Worm (Caenorhabditis elegans) whole organism, L2 larva: ENCODE results near the gene sre-14.

Source experiments
- mdl-1 ChIP-seq, 2 experiments: fragments of 150-350 bp in 1 of 2; sonication (generic microtip) in 1 of 2; optimal IDR thresholded peaks; 2 replicates each; lab custom pipeline; 2017; ENCODE audit warnings: missing biosample characterization in 2 of 2, missing genetic modification characterization in 2 of 2
- nhr-11 ChIP-seq: fragments of 150-350 bp; optimal IDR thresholded peaks from 2 replicates; lab custom pipeline; 2014; ENCODE audit warnings: missing biosample characterization, missing genetic modification characterization
- ztf-11 ChIP-seq: sonication (generic microtip); optimal IDR thresholded peaks from 2 replicates; lab custom pipeline; 2017; ENCODE audit warnings: missing biosample characterization, missing genetic modification characterization

ce11 chrIV:12268272-12269045 lies 7.2 kb upstream of the sre-14 start, which contains the start of the genes ppm-1.H and rpl-34:
- TF ChIP-seq mdl-1 (tag; optimal IDR thresholded peaks at IDR 0.05; lab: Kevin White, UChicago) (no peak), ztf-11 (tag; lab: Kevin White, UChicago) (no peak), nhr-11 (tag; lab: Kevin White, UChicago) (no peak)
